Worm (Caenorhabditis elegans): ENCODE measurements around the gene nhr-91.

ce11 chrX:15321217-15321616 is 12.0 kb downstream of the nhr-91 start:
- TF ChIP-seq snpc-4 (tag; optimal IDR thresholded peaks at IDR 0.05), result no peak
- TF ChIP-seq mdl-1 (tag; optimal IDR thresholded peaks at IDR 0.05), result no peak
- TF ChIP-seq lin-11 (tag; optimal IDR thresholded peaks at IDR 0.05), result no peak
- TF ChIP-seq lin-39 (tag; optimal IDR thresholded peaks at IDR 0.05), result no peak
- TF ChIP-seq skn-1 (tag; optimal IDR thresholded peaks at IDR 0.05), result no peak
- TF ChIP-seq unc-39 (tag; optimal IDR thresholded peaks at IDR 0.05), result no peak
- TF ChIP-seq ceh-16 (tag; optimal IDR thresholded peaks at IDR 0.05), result no peak
- TF ChIP-seq fos-1 (tag; optimal IDR thresholded peaks at IDR 0.05), result no peak
- TF ChIP-seq nhr-23 (tag; optimal IDR thresholded peaks at IDR 0.05), result no peak
- TF ChIP-seq F13H6.1 (tag; optimal IDR thresholded peaks at IDR 0.05), result no peak
- no peak for TF ChIP-seq elt-3 (tag; optimal IDR thresholded peaks at IDR 0.05)
- TF ChIP-seq aly-2 (tag; optimal IDR thresholded peaks at IDR 0.05), result no peak
- TF ChIP-seq nhr-237 (tag; optimal IDR thresholded peaks at IDR 0.05), result no peak
- TF ChIP-seq blmp-1 (tag; optimal IDR thresholded peaks at IDR 0.05; ENCODE audit: insufficient read depth), result no peak
